Fruit fly (Drosophila melanogaster) whole organism, embryonic: ENCODE data around the gene Ts.

Experiments used
- BEAF-32 ChIP-seq: fragments of 200-800 bp; sonication (Bioruptor generic); optimal IDR thresholded peaks from 3 replicates; lab custom pipeline; 2017; ENCODE audit warnings: missing biosample characterization, missing genetic modification characterization, mild to moderate bottlenecking, moderate library complexity, missing genetic modification reagents
- Bteb2 ChIP-seq: fragments of 200-800 bp; sonication (Bioruptor generic); optimal IDR thresholded peaks from 2 replicates; lab custom pipeline; 2016; ENCODE audit warnings: missing biosample characterization, missing genetic modification characterization
- CG12391 ChIP-seq: fragments of 200-800 bp; sonication (Bioruptor generic); optimal IDR thresholded peaks from 3 replicates; lab custom pipeline; 2018; ENCODE audit warnings: missing biosample characterization, mild to moderate bottlenecking, missing genetic modification characterization, moderate library complexity
- CG12659 ChIP-seq: fragments of 200-800 bp; sonication (Bioruptor generic); optimal IDR thresholded peaks from 3 replicates; lab custom pipeline; 2017; ENCODE audit warnings: mild to moderate bottlenecking, missing biosample characterization, missing genetic modification reagents, missing genetic modification characterization
- CG13287 ChIP-seq: fragments of 200-800 bp; sonication (Bioruptor generic); IDR thresholded peaks from 2 replicates; pipeline ENCODE4 v1.3.6; 2022; ENCODE audit warnings: missing biosample characterization, missing genetic modification characterization; ENCODE audit not compliant: partially characterized antibody
- CG13894 ChIP-seq: fragments of 200-800 bp; sonication (Bioruptor generic); optimal IDR thresholded peaks from 3 replicates; lab custom pipeline; 2018; ENCODE audit warnings: missing biosample characterization, mild to moderate bottlenecking, missing genetic modification characterization, moderate library complexity
- CG14710 ChIP-seq: fragments of 200-800 bp; sonication (Bioruptor generic); optimal IDR thresholded peaks from 3 replicates; lab custom pipeline; 2019; ENCODE audit warnings: missing biosample characterization, mild to moderate bottlenecking, missing genetic modification characterization, moderate library complexity
- CG1603 ChIP-seq: fragments of 200-800 bp; sonication (Bioruptor generic); optimal IDR thresholded peaks from 2 replicates; lab custom pipeline; 2019; ENCODE audit warnings: missing biosample characterization, mild to moderate bottlenecking, missing genetic modification characterization, moderate library complexity
- CG16779 ChIP-seq: fragments of 200-800 bp; sonication (Bioruptor generic); IDR thresholded peaks from 2 replicates; pipeline ENCODE4 v1.3.6; 2022; ENCODE audit warnings: missing biosample characterization, missing genetic modification characterization
- CG16813 ChIP-seq: fragments of 200-800 bp; sonication (Bioruptor generic); IDR thresholded peaks from 3 replicates; pipeline ENCODE4 v1.3.6; 2022; ENCODE audit warnings: missing biosample characterization, missing genetic modification characterization; ENCODE audit not compliant: partially characterized antibody
- CG18262 ChIP-seq: fragments of 200-800 bp; optimal IDR thresholded peaks from 3 replicates; lab custom pipeline; 2019; ENCODE audit warnings: missing biosample characterization, mild to moderate bottlenecking, missing genetic modification characterization, moderate library complexity
- CG2116 ChIP-seq: fragments of 200-800 bp; sonication (Bioruptor generic); optimal IDR thresholded peaks from 3 replicates; lab custom pipeline; 2018; ENCODE audit warnings: missing biosample characterization, mild to moderate bottlenecking, missing genetic modification characterization
- CG2199 ChIP-seq: fragments of 200-800 bp; sonication (Bioruptor generic); IDR thresholded peaks from 3 replicates; pipeline ENCODE4 v1.3.6; 2022; ENCODE audit warnings: missing biosample characterization, missing genetic modification characterization
- CG34422 ChIP-seq: fragments of 200-800 bp; sonication (Bioruptor generic); IDR thresholded peaks from 3 replicates; pipeline ENCODE4 v1.3.6; 2022; ENCODE audit warnings: missing biosample characterization, missing genetic modification characterization
- CG43689 ChIP-seq: fragments of 200-800 bp; sonication (Bioruptor generic); IDR thresholded peaks from 2 replicates; pipeline ENCODE4 v1.3.6; 2022; ENCODE audit warnings: missing biosample characterization, missing genetic modification characterization
- CG4707 ChIP-seq: fragments of 200-800 bp; sonication (Bioruptor generic); optimal IDR thresholded peaks from 2 replicates; lab custom pipeline; 2018; ENCODE audit warnings: missing biosample characterization, mild to moderate bottlenecking, missing genetic modification characterization, moderate library complexity
- CG6791 ChIP-seq: fragments of 200-800 bp; sonication (Bioruptor generic); IDR thresholded peaks from 3 replicates; pipeline ENCODE4 v1.3.6; 2022; ENCODE audit warnings: missing biosample characterization, missing genetic modification characterization; ENCODE audit not compliant: partially characterized antibody
- CG8765 ChIP-seq: fragments of 200-800 bp; sonication (Bioruptor generic); IDR thresholded peaks from 2 replicates; pipeline ENCODE4 v1.3.6; 2022; ENCODE audit warnings: missing biosample characterization, missing genetic modification characterization
- CG8924 ChIP-seq: fragments of 200-800 bp; optimal IDR thresholded peaks from 3 replicates; lab custom pipeline; 2019; ENCODE audit warnings: missing biosample characterization, mild to moderate bottlenecking, missing genetic modification characterization, moderate library complexity
- CG9437 ChIP-seq: fragments of 200-800 bp; sonication (Bioruptor generic); optimal IDR thresholded peaks from 2 replicates; lab custom pipeline; 2018; ENCODE audit warnings: missing biosample characterization, mild to moderate bottlenecking, missing genetic modification characterization
- CG9797 ChIP-seq: fragments of 200-800 bp; sonication (Bioruptor generic); optimal IDR thresholded peaks from 3 replicates; lab custom pipeline; 2018; ENCODE audit warnings: missing biosample characterization, mild to moderate bottlenecking, missing genetic modification characterization
- Dll ChIP-seq: fragments of 200-800 bp; sonication (Bioruptor generic); IDR thresholded peaks from 4 replicates; pipeline ENCODE4 v1.3.6; 2022; ENCODE audit warnings: missing biosample characterization, missing genetic modification characterization; ENCODE audit not compliant: partially characterized antibody
- Dp ChIP-seq: fragments of 200-800 bp; sonication (Bioruptor generic); optimal IDR thresholded peaks from 2 replicates; lab custom pipeline; 2018; ENCODE audit warnings: missing biosample characterization, mild to moderate bottlenecking, missing genetic modification characterization, moderate library complexity
- E2f2 ChIP-seq: fragments of 200-800 bp; sonication (Bioruptor generic); IDR thresholded peaks from 2 replicates; pipeline ENCODE4 v1.3.6; 2022; ENCODE audit warnings: missing biosample characterization, missing genetic modification characterization
- Jarid2 ChIP-seq: fragments of 200-800 bp; sonication (Bioruptor generic); optimal IDR thresholded peaks from 3 replicates; lab custom pipeline; 2017; ENCODE audit warnings: mild to moderate bottlenecking, missing biosample characterization, missing genetic modification reagents, missing genetic modification characterization
- MESR4 ChIP-seq: fragments of 200-800 bp; sonication (Bioruptor generic); optimal IDR thresholded peaks from 2 replicates; lab custom pipeline; 2018; ENCODE audit warnings: missing biosample characterization, mild to moderate bottlenecking, missing genetic modification characterization, moderate library complexity
- Med ChIP-seq: fragments of 200-800 bp; sonication (Bioruptor generic); peaks from one replicate; lab custom pipeline; 2016; ENCODE audit warnings: missing biosample characterization, missing genetic modification characterization, mild to moderate bottlenecking, inconsistent platforms, moderate library complexity
- Optix ChIP-seq: fragments of 200-800 bp; sonication (Bioruptor generic); IDR thresholded peaks from 3 replicates; pipeline ENCODE4 v1.3.6; 2022; ENCODE audit warnings: missing biosample characterization, missing genetic modification characterization
- Usf ChIP-seq: fragments of 200-800 bp; sonication (Bioruptor generic); optimal IDR thresholded peaks from 2 replicates; lab custom pipeline; 2017; ENCODE audit warnings: missing genotype, missing biosample characterization, missing genetic modification characterization
- crp ChIP-seq, 2 experiments: fragments of 200-800 bp; sonication (Bioruptor generic); optimal IDR thresholded peaks; 2 replicates in 1 of 2; 3 replicates in 1 of 2; lab custom pipeline; 2017; ENCODE audit warnings: missing biosample characterization in 2 of 2, missing genetic modification characterization in 2 of 2, mild to moderate bottlenecking in 1 of 2, moderate library complexity in 1 of 2
- exex ChIP-seq: fragments of 200-800 bp; sonication (Bioruptor generic); optimal IDR thresholded peaks from 4 replicates; lab custom pipeline; 2018; ENCODE audit warnings: missing biosample characterization, mild to moderate bottlenecking, missing genetic modification characterization, moderate library complexity
- fd64A ChIP-seq: fragments of 200-800 bp; sonication (Bioruptor generic); optimal IDR thresholded peaks from 3 replicates; lab custom pipeline; 2018; ENCODE audit warnings: missing biosample characterization, mild to moderate bottlenecking, missing genetic modification characterization
- fu2 ChIP-seq: fragments of 200-800 bp; sonication (Bioruptor generic); optimal IDR thresholded peaks from 2 replicates; lab custom pipeline; 2016; ENCODE audit warnings: missing biosample characterization, missing genetic modification characterization
- gfzf ChIP-seq: fragments of 200-800 bp; sonication (Bioruptor generic); optimal IDR thresholded peaks from 2 replicates; lab custom pipeline; 2016; ENCODE audit warnings: missing biosample characterization, mild to moderate bottlenecking, missing genetic modification characterization, moderate library complexity
- grau ChIP-seq: fragments of 200-800 bp; optimal IDR thresholded peaks from 3 replicates; lab custom pipeline; 2019; ENCODE audit warnings: missing biosample characterization, mild to moderate bottlenecking, missing genetic modification characterization, moderate library complexity
- hb ChIP-seq: fragments of 200-800 bp; sonication (Bioruptor generic); IDR thresholded peaks from 3 replicates; pipeline ENCODE4 v1.3.6; 2022; ENCODE audit warnings: missing biosample characterization, missing genetic modification characterization; ENCODE audit not compliant: partially characterized antibody
- hbn ChIP-seq: fragments of 200-800 bp; sonication (Bioruptor generic); IDR thresholded peaks from 2 replicates; pipeline ENCODE4 v1.3.6; 2022; ENCODE audit warnings: missing biosample characterization, missing genetic modification characterization; ENCODE audit not compliant: partially characterized antibody
- inv ChIP-seq: fragments of 200-800 bp; sonication (Bioruptor generic); IDR thresholded peaks from 2 replicates; pipeline ENCODE4 v1.3.6; 2022; ENCODE audit warnings: missing biosample characterization, missing genetic modification characterization; ENCODE audit not compliant: partially characterized antibody
- knrl ChIP-seq: fragments of 200-800 bp; sonication (Bioruptor generic); IDR thresholded peaks from 3 replicates; pipeline ENCODE4 v1.3.6; 2022; ENCODE audit warnings: missing biosample characterization, missing genetic modification characterization; ENCODE audit not compliant: partially characterized antibody
- p53 ChIP-seq: fragments of 200-800 bp; sonication (Bioruptor generic); optimal IDR thresholded peaks from 2 replicates; lab custom pipeline; 2016; ENCODE audit warnings: missing biosample characterization, missing genetic modification characterization
- pan ChIP-seq, 4 experiments: fragments of >200 bp in 3 of 4; fragments of 200-800 bp in 1 of 4; sonication (Bioruptor generic) in 1 of 4; optimal IDR thresholded peaks in 3 of 4; IDR thresholded peaks in 1 of 4; 2 replicates each; pipeline versions ENCODE4 v1.3.6 to Lab custom; 2017 to 2022; ENCODE audit warnings: missing biosample characterization in 2 of 4, missing genetic modification characterization in 2 of 4, mixed read lengths in 1 of 4
- row ChIP-seq: fragments of 200-800 bp; sonication (Bioruptor generic); IDR thresholded peaks from 3 replicates; pipeline ENCODE4 v1.3.6; 2022; ENCODE audit warnings: missing biosample characterization, missing genetic modification characterization
- sens ChIP-seq: fragments of 200-800 bp; sonication (Bioruptor generic); peaks from one replicate; lab custom pipeline; 2016; ENCODE audit warnings: missing biosample characterization, missing genetic modification characterization
- sima ChIP-seq: fragments of 200-800 bp; sonication (Bioruptor generic); optimal IDR thresholded peaks from 2 replicates; lab custom pipeline; 2016; ENCODE audit warnings: missing biosample characterization, missing genetic modification characterization
- slp2 ChIP-seq: fragments of 200-800 bp; sonication (Bioruptor generic); optimal IDR thresholded peaks from 2 replicates; lab custom pipeline; 2016; ENCODE audit warnings: missing biosample characterization, missing genetic modification characterization
- tna ChIP-seq: fragments of 200-800 bp; sonication (Bioruptor generic); IDR thresholded peaks from 2 replicates; pipeline ENCODE4 v1.3.6; 2022; ENCODE audit warnings: missing biosample characterization, missing genetic modification characterization; ENCODE audit not compliant: partially characterized antibody
- zen2 ChIP-seq: fragments of 200-800 bp; sonication (Bioruptor generic); IDR thresholded peaks from 3 replicates; pipeline ENCODE4 v1.3.6; 2022; ENCODE audit warnings: missing biosample characterization, missing genetic modification characterization; ENCODE audit not compliant: partially characterized antibody

Ts gene

dm6 chr2L:2992664-2993174 lies 23.3 kb upstream of the Ts start, which contains the start of the genes okr and CG3558 (continued):
- TF ChIP-seq pan (optimal IDR thresholded peaks at IDR 0.05; lab: Kevin White, UChicago) = no peak
- TF ChIP-seq pan (GFP tag; optimal IDR thresholded peaks at IDR 0.05 in 1 of 2, IDR thresholded peaks at IDR 0.05 in 1 of 2) = no peak
- TF ChIP-seq hbn (GFP tag; lab: Robert Waterston, UW) = peak; percentile 80
- TF ChIP-seq BEAF-32 (GFP tag; lab: Kevin White, UChicago) = peak; percentile 87
- no peak for TF ChIP-seq CG34422
- peak; percentile 84 for TF ChIP-seq CG16813
- peak; percentile 24 for TF ChIP-seq CG8924 (tag; lab: Kevin White, UChicago)
- TF ChIP-seq CG9797 (GFP tag; lab: Kevin White, UChicago) = peak; percentile 83
- peak; percentile 82 for TF ChIP-seq CG1603
- TF ChIP-seq row (GFP tag; lab: Robert Waterston, UW) = peak; percentile 47; the same call in 2 of the 3 replicates
- TF ChIP-seq CG13894 (tag; lab: Kevin White, UChicago) = no peak
- TF ChIP-seq CG13287 = peak; percentile 90
- TF ChIP-seq inv = peak; percentile 72
- TF ChIP-seq grau (tag; lab: Kevin White, UChicago) = peak; percentile 24
- peak; percentile 18 for TF ChIP-seq CG12659 (GFP tag; lab: Kevin White, UChicago)
- TF ChIP-seq CG14710 (tag; lab: Kevin White, UChicago) = peak; percentile 59
- TF ChIP-seq CG12391 = peak; percentile 9
- TF ChIP-seq Dp (GFP tag; lab: Kevin White, UChicago) = peak; percentile 86
- TF ChIP-seq p53 (GFP tag; lab: Kevin White, UChicago) = no peak
- no peak for TF ChIP-seq exex
- no peak for TF ChIP-seq CG16779 (GFP tag; lab: Robert Waterston, UW)
- peak; percentile 83 for TF ChIP-seq knrl (GFP tag; lab: Robert Waterston, UW)
- peak; percentile 85 for TF ChIP-seq sens (GFP tag; lab: Kevin White, UChicago)
- TF ChIP-seq Jarid2 (GFP tag; lab: Kevin White, UChicago) = no peak
- peak; percentile 85 for TF ChIP-seq CG2116
- TF ChIP-seq Optix (GFP tag; lab: Robert Waterston, UW) = no peak
- no peak for TF ChIP-seq fu2 (GFP tag; lab: Kevin White, UChicago)
- TF ChIP-seq CG6791 (GFP tag; lab: Robert Waterston, UW) = peak; percentile 73
- TF ChIP-seq gfzf = peak; percentile 57
- TF ChIP-seq CG9437 = no peak
- no peak for TF ChIP-seq CG2199 (GFP tag; lab: Robert Waterston, UW)
- no peak for TF ChIP-seq slp2 (GFP tag; lab: Kevin White, UChicago)
- TF ChIP-seq sima (GFP tag; lab: Kevin White, UChicago) = no peak
- peak; percentile 70 to 95 for TF ChIP-seq crp (GFP tag; optimal IDR thresholded peaks at IDR 0.05; lab: Kevin White, UChicago)
- peak; percentile 93 for TF ChIP-seq Dll
- TF ChIP-seq CG18262 (tag; lab: Kevin White, UChicago) = peak; percentile 1
- TF ChIP-seq Bteb2 (GFP tag; lab: Kevin White, UChicago) = peak; percentile 32
- peak; percentile 81 for TF ChIP-seq Med
- peak; percentile 29 for TF ChIP-seq fd64A (GFP tag; lab: Kevin White, UChicago)
- TF ChIP-seq CG43689 (GFP tag; lab: Robert Waterston, UW) = no peak
- peak; percentile 70; the same call in 1 of the 3 replicates for TF ChIP-seq zen2 (GFP tag; lab: Robert Waterston, UW)
- peak; percentile 88 for TF ChIP-seq E2f2 (GFP tag; lab: Robert Waterston, UW)
- no peak for TF ChIP-seq CG8765 (GFP tag; lab: Robert Waterston, UW)
- peak; percentile 10 for TF ChIP-seq CG4707 (GFP tag; lab: Kevin White, UChicago)
- peak; percentile 66; the same call in 2 of the 3 replicates for TF ChIP-seq hb (GFP tag; lab: Robert Waterston, UW)
- peak; percentile 47; the same call in 1 of the 2 replicates for TF ChIP-seq tna
- no peak for TF ChIP-seq Usf
- peak; percentile 72 for TF ChIP-seq MESR4 (GFP tag; lab: Kevin White, UChicago)
